Worm (Caenorhabditis elegans) whole organism, mixed stage, embryonic: Measurements from ENCODE around the gene F54C9.11.
A peak's percentile ranks its signal among the peaks of the same experiment; 100 is the strongest.

ENCODE experiments used
- M03D4.4 ChIP-seq: sonication (generic microtip); optimal IDR thresholded peaks from 2 replicates; lab custom pipeline; 2017; ENCODE audit warnings: mild to moderate bottlenecking, missing genetic modification characterization, missing compliant biosample characterization
- blmp-1 ChIP-seq: fragments of 150-350 bp; optimal IDR thresholded peaks from 2 replicates; lab custom pipeline; 2014; ENCODE audit warnings: missing biosample characterization, missing genetic modification characterization
- ceh-39 ChIP-seq: fragments of 150-350 bp; optimal IDR thresholded peaks from 2 replicates; lab custom pipeline; 2014; ENCODE audit warnings: missing biosample characterization, missing genetic modification characterization
- ceh-43 ChIP-seq: fragments of 200-800 bp; sonication (Bioruptor generic); optimal IDR thresholded peaks from 2 replicates; lab custom pipeline; 2018; ENCODE audit warnings: mild to moderate bottlenecking, missing genetic modification characterization, moderate library complexity, missing compliant biosample characterization
- ceh-83 ChIP-seq: fragments of 200-800 bp; sonication (Bioruptor generic); optimal IDR thresholded peaks from 2 replicates; lab custom pipeline; 2018; ENCODE audit warnings: mild to moderate bottlenecking, missing genetic modification characterization, missing compliant biosample characterization
- ces-1 ChIP-seq: fragments of 150-350 bp; optimal IDR thresholded peaks from 2 replicates; lab custom pipeline; 2014; ENCODE audit warnings: missing biosample characterization, missing genetic modification reagents, missing genetic modification characterization
- drap-1 ChIP-seq: fragments of 200-800 bp; sonication (Bioruptor generic); optimal IDR thresholded peaks from 3 replicates; lab custom pipeline; 2018; ENCODE audit warnings: mild to moderate bottlenecking, missing genetic modification characterization, missing compliant biosample characterization
- elt-1 ChIP-seq: sonication (generic microtip); optimal IDR thresholded peaks from 2 replicates; lab custom pipeline; 2017; ENCODE audit warnings: missing genetic modification characterization, mild to moderate bottlenecking, missing compliant biosample characterization, antibody characterized with exemption, moderate library complexity, borderline replicate concordance; ENCODE audit not compliant: insufficient read depth
- elt-3 ChIP-seq: fragments of 150-350 bp; optimal IDR thresholded peaks from 2 replicates; lab custom pipeline; 2014; ENCODE audit warnings: missing biosample characterization, missing genetic modification characterization
- ham-2 ChIP-seq: fragments of 200-800 bp; sonication (Bioruptor generic); optimal IDR thresholded peaks from 2 replicates; lab custom pipeline; 2018; ENCODE audit warnings: mild to moderate bottlenecking, missing genetic modification characterization, missing compliant biosample characterization
- hlh-1 ChIP-seq: fragments of 150-350 bp; optimal IDR thresholded peaks from 2 replicates; lab custom pipeline; 2014; ENCODE audit warnings: missing biosample characterization, missing genetic modification reagents, missing genetic modification characterization
- lin-13 ChIP-seq: fragments of 150-350 bp; optimal IDR thresholded peaks from 2 replicates; lab custom pipeline; 2014; ENCODE audit warnings: missing biosample characterization, missing genetic modification characterization
- lin-32 ChIP-seq: fragments of 200-800 bp; sonication (Bioruptor generic); optimal IDR thresholded peaks from 2 replicates; lab custom pipeline; 2018; ENCODE audit warnings: mild to moderate bottlenecking, missing genetic modification characterization, missing compliant biosample characterization
- lsy-2 ChIP-seq: fragments of 150-350 bp; optimal IDR thresholded peaks from 2 replicates; lab custom pipeline; 2014; ENCODE audit warnings: missing biosample characterization, missing genetic modification characterization
- mab-5 ChIP-seq: fragments of 150-350 bp; optimal IDR thresholded peaks from 2 replicates; lab custom pipeline; 2014; ENCODE audit warnings: missing biosample characterization, missing genetic modification characterization
- mep-1 ChIP-seq: fragments of 150-350 bp; optimal IDR thresholded peaks from 2 replicates; lab custom pipeline; 2017; ENCODE audit warnings: missing biosample characterization, missing genetic modification reagents, missing genetic modification characterization, inconsistent platforms
- mls-2 ChIP-seq: sonication (generic microtip); optimal IDR thresholded peaks from 2 replicates; lab custom pipeline; 2016; ENCODE audit warnings: mild to moderate bottlenecking, missing genetic modification characterization, moderate library complexity, missing compliant biosample characterization
- nhr-12 ChIP-seq: fragments of 150-350 bp; optimal IDR thresholded peaks from 2 replicates; lab custom pipeline; 2014; ENCODE audit warnings: missing biosample characterization, missing genetic modification characterization
- nhr-2 ChIP-seq: fragments of 150-350 bp; optimal IDR thresholded peaks from 2 replicates; lab custom pipeline; 2014; ENCODE audit warnings: missing biosample characterization, missing genetic modification characterization
- nhr-237 ChIP-seq: fragments of 150-350 bp; optimal IDR thresholded peaks from 2 replicates; lab custom pipeline; 2014; ENCODE audit warnings: missing biosample characterization, missing genetic modification characterization
- nhr-28 ChIP-seq: fragments of 150-350 bp; optimal IDR thresholded peaks from 2 replicates; lab custom pipeline; 2014; ENCODE audit warnings: missing biosample characterization, missing genetic modification characterization
- nhr-76 ChIP-seq: sonication (generic microtip); optimal IDR thresholded peaks from 2 replicates; lab custom pipeline; 2017; ENCODE audit warnings: missing biosample characterization, missing genetic modification characterization
- pha-4 ChIP-seq: fragments of 150-350 bp; optimal IDR thresholded peaks from 2 replicates; lab custom pipeline; 2018; ENCODE audit warnings: missing biosample characterization, missing genetic modification reagents, missing genetic modification characterization
- sem-2 ChIP-seq: fragments of 200-800 bp; sonication (Bioruptor generic); optimal IDR thresholded peaks from 2 replicates; lab custom pipeline; 2018; ENCODE audit warnings: mild to moderate bottlenecking, missing genetic modification characterization, missing compliant biosample characterization
- snpc-4 ChIP-seq: fragments of 150-350 bp; optimal IDR thresholded peaks from 2 replicates; lab custom pipeline; 2014; ENCODE audit warnings: missing biosample characterization, missing genetic modification characterization
- sptf-1 ChIP-seq: sonication (generic microtip); optimal IDR thresholded peaks from 2 replicates; lab custom pipeline; 2017; ENCODE audit warnings: mild to moderate bottlenecking, missing genetic modification characterization, moderate library complexity, missing compliant biosample characterization
- tbx-8 ChIP-seq: fragments of 200-800 bp; sonication (Bioruptor generic); optimal IDR thresholded peaks from 2 replicates; lab custom pipeline; 2018; ENCODE audit warnings: mild to moderate bottlenecking, missing genetic modification characterization, moderate library complexity, missing compliant biosample characterization
- unc-120 ChIP-seq: sonication (generic microtip); optimal IDR thresholded peaks from 2 replicates; lab custom pipeline; 2017; ENCODE audit warnings: missing genetic modification characterization, missing compliant biosample characterization; ENCODE audit not compliant: poor library complexity, severe bottlenecking
- unc-39 ChIP-seq: fragments of 150-350 bp; optimal IDR thresholded peaks from 2 replicates; lab custom pipeline; 2014; ENCODE audit warnings: missing biosample characterization, missing genetic modification characterization
- unc-62 ChIP-seq: fragments of 150-350 bp; optimal IDR thresholded peaks from 2 replicates; lab custom pipeline; 2014; ENCODE audit warnings: missing biosample characterization, missing genetic modification reagents, missing genetic modification characterization
- zip-8 ChIP-seq: fragments of 150-350 bp; optimal IDR thresholded peaks from 2 replicates; lab custom pipeline; 2014; ENCODE audit warnings: missing biosample characterization, missing genetic modification characterization
- ztf-11 ChIP-seq: fragments of 150-350 bp; optimal IDR thresholded peaks from 2 replicates; lab custom pipeline; 2014; ENCODE audit warnings: missing biosample characterization, missing genetic modification characterization

The F54C9.11 gene

DNA sequence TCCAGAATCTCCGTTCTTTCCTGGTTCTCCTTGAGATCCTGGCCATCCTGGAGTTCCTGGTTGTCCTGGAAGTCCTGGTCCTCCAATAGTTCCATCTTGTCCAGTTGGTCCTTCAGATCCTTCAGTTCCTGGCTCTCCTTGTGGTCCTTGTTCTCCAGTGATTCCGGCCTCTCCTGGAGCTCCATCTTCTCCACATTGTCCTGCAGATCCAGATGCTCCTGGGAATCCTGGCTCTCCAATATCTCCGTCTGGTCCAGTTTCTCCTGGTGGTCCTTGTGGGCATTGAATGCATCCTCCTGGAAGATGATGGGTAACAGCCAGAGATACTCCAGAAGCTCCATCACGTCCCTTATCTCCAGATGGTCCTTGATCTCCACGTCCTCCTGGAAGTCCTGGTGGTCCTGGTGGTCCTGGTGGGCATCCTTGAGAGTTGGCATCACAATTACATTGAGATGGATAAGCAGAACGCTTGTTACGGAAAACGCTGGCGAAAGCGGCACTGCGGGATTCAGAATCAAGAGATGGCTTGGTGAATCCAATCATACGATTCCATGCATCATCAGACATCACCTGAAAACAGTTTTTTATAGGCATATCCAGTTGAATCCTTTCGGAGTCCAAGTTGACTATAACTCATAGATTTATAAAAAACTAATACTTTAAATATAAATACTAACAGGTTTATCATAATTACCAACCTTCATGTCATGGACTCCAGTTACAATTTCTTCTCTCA lies 16.5 kb downstream of the F54C9.11 start:
- TF ChIP-seq M03D4.4 (tag; lab: Kevin White, UChicago): no peak
- TF ChIP-seq drap-1 (GFP tag; lab: Kevin White, UChicago): no peak
- TF ChIP-seq mls-2 (tag; lab: Kevin White, UChicago): no peak
- TF ChIP-seq ztf-11 (tag; lab: Kevin White, UChicago): no peak
- TF ChIP-seq hlh-1 (tag; lab: Kevin White, UChicago): no peak
- no peak for TF ChIP-seq unc-62
- no peak for TF ChIP-seq nhr-2 (tag; lab: Kevin White, UChicago)
- TF ChIP-seq, all 35 proteins: peak for 0

DNA sequence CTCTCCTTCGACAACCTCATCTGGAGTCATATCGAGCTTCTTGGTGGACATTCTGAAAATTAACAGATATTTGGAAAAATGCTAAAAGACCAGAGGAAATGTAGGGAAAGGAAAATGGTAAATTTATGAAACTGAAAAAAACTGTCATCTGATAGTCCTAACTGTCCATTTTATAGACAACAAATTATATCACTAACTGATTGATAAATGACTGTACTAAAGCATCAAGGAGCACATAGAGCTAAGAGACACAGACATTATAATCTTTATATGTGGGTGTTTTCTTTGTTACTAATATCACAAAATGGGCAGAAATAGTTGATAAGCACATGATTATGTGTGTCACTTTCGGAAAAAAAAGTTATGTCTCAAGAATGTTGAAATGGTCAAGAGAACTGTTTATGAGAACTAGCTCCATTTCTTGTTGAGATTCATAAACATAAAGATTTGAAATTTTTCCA lies 18.1 kb downstream of the F54C9.11 start, which contains the start of gene F54C9.3:
TSS of gene F54C9.3 (minus strand) at position 51 of the 461 bp plus-strand sequence.
- no peak for TF ChIP-seq unc-39 (tag; lab: Kevin White, UChicago)

DNA sequence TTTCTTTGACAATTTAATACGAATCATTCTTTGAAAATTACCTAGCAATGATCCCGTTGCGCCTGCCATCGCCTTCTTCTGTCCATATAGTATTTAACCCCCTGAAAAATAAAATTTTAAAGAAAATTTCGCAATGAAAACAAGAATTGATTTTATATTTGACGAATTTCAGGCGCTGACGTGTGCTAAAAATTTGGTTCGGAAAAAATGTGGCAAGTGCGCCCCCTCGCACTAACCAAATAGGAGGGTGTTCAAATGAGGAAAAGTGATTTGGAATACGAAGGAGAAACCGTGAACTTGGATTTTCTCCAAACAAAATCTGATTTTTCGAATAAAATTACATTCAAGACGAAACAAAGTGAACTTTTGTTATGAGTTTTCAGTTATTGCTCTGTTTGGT lies 18.8 kb downstream of the F54C9.11 start, which contains the start of gene stc-1:
TSS of gene stc-1 (minus strand) at position 101 of the 400 bp plus-strand sequence.
- peak; percentile 10 for TF ChIP-seq ces-1 (GFP tag; lab: Kevin White, UChicago)
- TF ChIP-seq ceh-43: no peak
- TF ChIP-seq mep-1 (tag; lab: Kevin White, UChicago): peak; percentile 10
- TF ChIP-seq nhr-76 (tag; lab: Kevin White, UChicago): no peak
- no peak for TF ChIP-seq blmp-1
- no peak for TF ChIP-seq sem-2 (GFP tag; lab: Kevin White, UChicago)
- no peak for TF ChIP-seq M03D4.4 (tag; lab: Kevin White, UChicago)
- TF ChIP-seq nhr-28: no peak
- no peak for TF ChIP-seq snpc-4 (tag; lab: Kevin White, UChicago)
- TF ChIP-seq pha-4 (tag; lab: Kevin White, UChicago): no peak
- no peak for TF ChIP-seq unc-39 (tag; lab: Kevin White, UChicago)
- no peak for TF ChIP-seq ztf-11 (tag; lab: Kevin White, UChicago)
- no peak for TF ChIP-seq tbx-8 (GFP tag; lab: Kevin White, UChicago)
- TF ChIP-seq lsy-2: peak; percentile 65
- no peak for TF ChIP-seq elt-1
- TF ChIP-seq lin-13 (tag; lab: Kevin White, UChicago): no peak
- no peak for TF ChIP-seq drap-1 (GFP tag; lab: Kevin White, UChicago)
- TF ChIP-seq ceh-83: no peak
- TF ChIP-seq elt-3 (tag; lab: Kevin White, UChicago): no peak
- TF ChIP-seq ceh-39 (tag; lab: Kevin White, UChicago): no peak
- no peak for TF ChIP-seq hlh-1 (tag; lab: Kevin White, UChicago)
- TF ChIP-seq sptf-1: no peak
- TF ChIP-seq ham-2: no peak
- TF ChIP-seq unc-120 (tag; lab: Kevin White, UChicago): peak; percentile 28
- no peak for TF ChIP-seq mls-2 (tag; lab: Kevin White, UChicago)
- TF ChIP-seq nhr-2 (tag; lab: Kevin White, UChicago): no peak
- TF ChIP-seq zip-8 (tag; lab: Kevin White, UChicago): no peak
- no peak for TF ChIP-seq lin-32 (GFP tag; lab: Kevin White, UChicago)
- TF ChIP-seq mab-5 (tag; lab: Kevin White, UChicago): no peak
- no peak for TF ChIP-seq nhr-12 (tag; lab: Kevin White, UChicago)
- TF ChIP-seq nhr-237: no peak

DNA sequence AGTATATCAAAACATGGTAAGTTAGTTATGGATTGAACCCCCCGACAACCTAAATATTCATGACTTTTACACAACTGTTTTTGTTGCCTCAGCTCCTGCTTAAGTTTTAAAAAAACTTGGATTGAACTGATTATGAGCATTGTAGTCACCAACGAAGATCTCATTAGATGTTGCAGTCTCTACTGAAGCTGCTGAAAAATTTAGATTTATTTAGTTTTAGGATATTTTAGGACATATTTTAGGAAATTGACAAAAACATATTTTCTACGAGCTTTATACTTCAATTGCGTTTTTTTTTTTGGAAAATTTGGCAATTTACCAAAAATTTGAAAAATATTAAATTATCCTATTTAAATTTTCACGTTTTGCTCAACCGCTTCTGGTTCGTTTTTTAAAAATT lies 22.9 kb downstream of the F54C9.11 start, which contains the start of gene F54C9.14:
TSS of gene F54C9.14 (plus strand) at position 301 of the 400 bp plus-strand sequence.
- TF ChIP-seq ces-1 (GFP tag; lab: Kevin White, UChicago): no peak
- TF ChIP-seq unc-39 (tag; lab: Kevin White, UChicago): no peak
- TF ChIP-seq sptf-1: no peak
- TF ChIP-seq blmp-1: no peak
- TF ChIP-seq lin-13 (tag; lab: Kevin White, UChicago): no peak
- no peak for TF ChIP-seq nhr-2 (tag; lab: Kevin White, UChicago)
- TF ChIP-seq lin-32 (GFP tag; lab: Kevin White, UChicago): no peak
- no peak for TF ChIP-seq hlh-1 (tag; lab: Kevin White, UChicago)
